Fruit fly (Drosophila melanogaster) whole organism, embryonic: Measurements from ENCODE around the gene Bcat.
A peak's percentile ranks its signal among the peaks of the same experiment; 100 is the strongest.

ENCODE experiments used
- Antp ChIP-seq: fragments of 200-800 bp; sonication (Bioruptor generic); optimal IDR thresholded peaks from 3 replicates; lab custom pipeline; 2016; ENCODE audit warnings: missing biosample characterization, missing genetic modification characterization
- Atf3 ChIP-seq: fragments of 200-800 bp; sonication (Bioruptor generic); optimal IDR thresholded peaks from 3 replicates; lab custom pipeline; 2016; ENCODE audit warnings: missing biosample characterization, missing genetic modification characterization
- Blimp-1 ChIP-seq: fragments of 200-800 bp; sonication (Bioruptor generic); optimal IDR thresholded peaks from 3 replicates; lab custom pipeline; 2018; ENCODE audit warnings: missing biosample characterization, missing genetic modification characterization, mild to moderate bottlenecking, moderate library complexity, missing genetic modification reagents
- CG11696 ChIP-seq: fragments of 200-800 bp; sonication (Bioruptor generic); IDR thresholded peaks from 2 replicates; pipeline ENCODE4 v1.3.6; 2022; ENCODE audit warnings: missing biosample characterization, missing genetic modification characterization
- CG15011 ChIP-seq: fragments of 200-800 bp; sonication (Bioruptor generic); optimal IDR thresholded peaks from 3 replicates; lab custom pipeline; 2018; ENCODE audit warnings: missing biosample characterization, mild to moderate bottlenecking, missing genetic modification characterization
- CG15073 ChIP-seq: fragments of 200-800 bp; sonication (Bioruptor generic); optimal IDR thresholded peaks from 2 replicates; lab custom pipeline; 2016; ENCODE audit warnings: missing biosample characterization, missing genetic modification characterization
- CG17361 ChIP-seq: fragments of 200-800 bp; sonication (Bioruptor generic); IDR thresholded peaks from 3 replicates; pipeline ENCODE4 v1.3.6; 2022; ENCODE audit warnings: missing biosample characterization, missing genetic modification characterization
- CG17612 ChIP-seq: fragments of 200-800 bp; sonication (Bioruptor generic); IDR thresholded peaks from 2 replicates; pipeline ENCODE4 v1.3.6; 2022; ENCODE audit warnings: missing biosample characterization, missing genetic modification characterization
- CG1792 ChIP-seq: fragments of 200-800 bp; sonication (Bioruptor generic); optimal IDR thresholded peaks from 2 replicates; lab custom pipeline; 2016; ENCODE audit warnings: missing biosample characterization, missing genetic modification characterization
- CG30020 ChIP-seq: fragments of 200-800 bp; optimal IDR thresholded peaks from 2 replicates; lab custom pipeline; 2019; ENCODE audit warnings: missing biosample characterization, mild to moderate bottlenecking, missing genetic modification characterization, moderate library complexity
- CG30431 ChIP-seq: fragments of 200-800 bp; sonication (Bioruptor generic); optimal IDR thresholded peaks from 2 replicates; lab custom pipeline; 2017; ENCODE audit warnings: missing biosample characterization, missing genetic modification characterization
- CG31441 ChIP-seq: fragments of 200-800 bp; sonication (Bioruptor generic); IDR thresholded peaks from 2 replicates; pipeline ENCODE4 v1.3.6; 2022; ENCODE audit warnings: missing biosample characterization, missing genetic modification characterization
- CG32767 ChIP-seq: fragments of 200-800 bp; sonication (Bioruptor generic); IDR thresholded peaks from 2 replicates; pipeline ENCODE4 v1.3.6; 2022; ENCODE audit warnings: missing biosample characterization, missing genetic modification characterization
- CG42726 ChIP-seq: fragments of 200-800 bp; sonication (Bioruptor generic); IDR thresholded peaks from 2 replicates; pipeline ENCODE4 v1.3.6; 2022; ENCODE audit warnings: missing biosample characterization, missing genetic modification characterization; ENCODE audit not compliant: partially characterized antibody
- CG43689 ChIP-seq: fragments of 200-800 bp; sonication (Bioruptor generic); IDR thresholded peaks from 2 replicates; pipeline ENCODE4 v1.3.6; 2022; ENCODE audit warnings: missing biosample characterization, missing genetic modification characterization
- CG4404 ChIP-seq: fragments of 200-800 bp; sonication (Bioruptor generic); IDR thresholded peaks from 2 replicates; pipeline ENCODE4 v1.3.6; 2022; ENCODE audit warnings: missing biosample characterization, missing genetic modification characterization
- CG4617 ChIP-seq: fragments of 200-800 bp; sonication (Bioruptor generic); optimal IDR thresholded peaks from 3 replicates; lab custom pipeline; 2016; ENCODE audit warnings: missing biosample characterization, missing genetic modification characterization, borderline replicate concordance
- CG6254 ChIP-seq: fragments of 200-800 bp; sonication (Bioruptor generic); optimal IDR thresholded peaks from 3 replicates; lab custom pipeline; 2017; ENCODE audit warnings: mild to moderate bottlenecking, missing biosample characterization, missing genetic modification reagents, missing genetic modification characterization
- CG6654 ChIP-seq: fragments of 200-800 bp; sonication (Bioruptor generic); optimal IDR thresholded peaks from 2 replicates; lab custom pipeline; 2017; ENCODE audit warnings: missing biosample characterization, mild to moderate bottlenecking, missing genetic modification characterization
- CG7786 ChIP-seq: fragments of 200-800 bp; sonication (Bioruptor generic); optimal IDR thresholded peaks from 2 replicates; lab custom pipeline; 2016; ENCODE audit warnings: missing biosample characterization, missing genetic modification characterization
- CG7987 ChIP-seq: fragments of 200-800 bp; sonication (Bioruptor generic); optimal IDR thresholded peaks from 2 replicates; lab custom pipeline; 2018; ENCODE audit warnings: missing biosample characterization, mild to moderate bottlenecking, missing genetic modification characterization, moderate library complexity
- CG8765 ChIP-seq: fragments of 200-800 bp; sonication (Bioruptor generic); IDR thresholded peaks from 2 replicates; pipeline ENCODE4 v1.3.6; 2022; ENCODE audit warnings: missing biosample characterization, missing genetic modification characterization
- CG9215 ChIP-seq: fragments of 200-800 bp; sonication (Bioruptor generic); IDR thresholded peaks from 2 replicates; pipeline ENCODE4 v1.3.6; 2022; ENCODE audit warnings: missing biosample characterization, missing genetic modification characterization
- Eip74EF ChIP-seq, 2 experiments: fragments of 200-800 bp in 1 of 2; fragments of >200 bp in 1 of 2; sonication (Bioruptor generic) in 1 of 2; optimal IDR thresholded peaks; 2 replicates each; lab custom pipeline; 2017 to 2019; ENCODE audit warnings: missing biosample characterization in 2 of 2, missing genetic modification characterization in 2 of 2, mild to moderate bottlenecking in 1 of 2, moderate library complexity in 1 of 2
- H2.0 ChIP-seq: fragments of 200-800 bp; sonication (Bioruptor generic); IDR thresholded peaks from 2 replicates; pipeline ENCODE4 v1.3.6; 2022; ENCODE audit warnings: missing biosample characterization, missing genetic modification characterization
- Myb ChIP-seq: fragments of 200-800 bp; sonication (Bioruptor generic); optimal IDR thresholded peaks from 2 replicates; lab custom pipeline; 2016; ENCODE audit warnings: missing biosample characterization, missing genetic modification characterization
- NFAT ChIP-seq: fragments of 200-800 bp; sonication (Bioruptor generic); IDR thresholded peaks from 2 replicates; pipeline ENCODE4 v1.3.6; 2022; ENCODE audit warnings: missing biosample characterization, missing genetic modification characterization
- Ravus ChIP-seq: fragments of 200-800 bp; sonication (Bioruptor generic); IDR thresholded peaks from 2 replicates; pipeline ENCODE4 v1.3.6; 2022; ENCODE audit warnings: missing biosample characterization, missing genetic modification characterization
- Sox100B ChIP-seq: fragments of 200-800 bp; sonication (Bioruptor generic); optimal IDR thresholded peaks from 3 replicates; lab custom pipeline; 2018; ENCODE audit warnings: missing biosample characterization, mild to moderate bottlenecking, missing genetic modification characterization
- Spps ChIP-seq: fragments of 200-800 bp; sonication (Bioruptor generic); optimal IDR thresholded peaks from 2 replicates; lab custom pipeline; 2018; ENCODE audit warnings: missing biosample characterization, mild to moderate bottlenecking, missing genetic modification characterization
- Ssrp ChIP-seq: fragments of 200-800 bp; sonication (Bioruptor generic); optimal IDR thresholded peaks from 2 replicates; lab custom pipeline; 2018; ENCODE audit warnings: missing biosample characterization, mild to moderate bottlenecking, missing genetic modification characterization, moderate library complexity
- Tbp ChIP-seq: fragments of >200 bp; optimal IDR thresholded peaks from 2 replicates; lab custom pipeline; 2018; ENCODE audit warnings: missing biosample characterization, missing genetic modification characterization
- bowl ChIP-seq: fragments of 200-800 bp; sonication (Bioruptor generic); IDR thresholded peaks from 2 replicates; pipeline ENCODE4 v1.3.6; 2022; ENCODE audit warnings: missing biosample characterization, missing genetic modification characterization
- bsh ChIP-seq, 2 experiments: fragments of 200-800 bp; sonication (Bioruptor generic); optimal IDR thresholded peaks; 2 replicates each; lab custom pipeline; 2017 to 2018; ENCODE audit warnings: mild to moderate bottlenecking in 2 of 2, missing biosample characterization in 2 of 2, missing genetic modification characterization in 2 of 2, moderate library complexity in 1 of 2
- ci ChIP-seq: fragments of 200-800 bp; sonication (Bioruptor generic); IDR thresholded peaks from 3 replicates; pipeline ENCODE4 v1.3.6; 2022; ENCODE audit warnings: missing biosample characterization, missing genetic modification characterization
- ewg ChIP-seq: fragments of 200-800 bp; sonication (Bioruptor generic); optimal IDR thresholded peaks from 3 replicates; lab custom pipeline; 2017; ENCODE audit warnings: mild to moderate bottlenecking, missing biosample characterization, missing genetic modification reagents, missing genetic modification characterization
- inv ChIP-seq: fragments of 200-800 bp; sonication (Bioruptor generic); IDR thresholded peaks from 2 replicates; pipeline ENCODE4 v1.3.6; 2022; ENCODE audit warnings: missing biosample characterization, missing genetic modification characterization; ENCODE audit not compliant: partially characterized antibody
- jumu ChIP-seq: fragments of 200-800 bp; sonication (Bioruptor generic); optimal IDR thresholded peaks from 3 replicates; lab custom pipeline; 2016; ENCODE audit warnings: missing biosample characterization, missing genetic modification characterization
- nerfin-2 ChIP-seq: fragments of 200-800 bp; sonication (Bioruptor generic); IDR thresholded peaks from 2 replicates; pipeline ENCODE4 v1.3.6; 2022; ENCODE audit warnings: missing biosample characterization, missing genetic modification characterization; ENCODE audit not compliant: partially characterized antibody
- nmo ChIP-seq: fragments of 200-800 bp; sonication (Bioruptor generic); optimal IDR thresholded peaks from 2 replicates; lab custom pipeline; 2018; ENCODE audit warnings: missing biosample characterization, mild to moderate bottlenecking, missing genetic modification characterization, moderate library complexity
- otp ChIP-seq: fragments of 200-800 bp; sonication (Bioruptor generic); IDR thresholded peaks from 3 replicates; pipeline ENCODE4, ENCODE4 v1.3.6; 2022; ENCODE audit warnings: missing biosample characterization, missing genetic modification characterization
- pnt ChIP-seq: fragments of 200-800 bp; sonication (Bioruptor generic); optimal IDR thresholded peaks from 3 replicates; lab custom pipeline; 2016; ENCODE audit warnings: missing biosample characterization, missing genetic modification characterization
- sna ChIP-seq: fragments of 200-800 bp; sonication (Bioruptor generic); IDR thresholded peaks from 2 replicates; pipeline ENCODE4 v1.3.6; 2022; ENCODE audit warnings: missing biosample characterization, missing genetic modification characterization; ENCODE audit not compliant: partially characterized antibody
- sob ChIP-seq: fragments of 200-800 bp; sonication (Bioruptor generic); IDR thresholded peaks from 2 replicates; pipeline ENCODE4 v1.3.6; 2022; ENCODE audit warnings: missing biosample characterization, missing genetic modification characterization
- tin ChIP-seq: fragments of 200-800 bp; sonication (Bioruptor generic); optimal IDR thresholded peaks from 3 replicates; lab custom pipeline; 2016; ENCODE audit warnings: missing biosample characterization, missing genetic modification characterization
- tx ChIP-seq: fragments of 200-800 bp; sonication (Bioruptor generic); optimal IDR thresholded peaks from 2 replicates; lab custom pipeline; 2016; ENCODE audit warnings: missing biosample characterization, missing genetic modification characterization
- unc-4 ChIP-seq: fragments of 200-800 bp; sonication (Bioruptor generic); IDR thresholded peaks from 2 replicates; pipeline ENCODE4 v1.3.6; 2022; ENCODE audit warnings: missing biosample characterization, missing genetic modification characterization; ENCODE audit not compliant: partially characterized antibody
- vnd ChIP-seq: fragments of 200-800 bp; sonication (Bioruptor generic); IDR thresholded peaks from 3 replicates; pipeline ENCODE4 v1.3.6; 2022; ENCODE audit warnings: missing biosample characterization, missing genetic modification characterization; ENCODE audit not compliant: partially characterized antibody
- wdn ChIP-seq: fragments of 200-800 bp; sonication (Bioruptor generic); IDR thresholded peaks from 2 replicates; pipeline ENCODE4 v1.3.6; 2022; ENCODE audit warnings: missing biosample characterization, missing genetic modification characterization

The Bcat gene

dm6 chrX:13390465-13391173, 6.1 kb upstream of the Bcat start (continued):
- TF ChIP-seq jumu (GFP tag; lab: Kevin White, UChicago) (no peak), NFAT (GFP tag; lab: Robert Waterston, UW) (no peak), CG11696 (GFP tag; lab: Robert Waterston, UW) (0 out of 2 replicates have a peak, but pooled peaks have one; percentile 45), CG7786 (GFP tag; lab: Kevin White, UChicago) (no peak), CG6254 (GFP tag; lab: Kevin White, UChicago) (no peak), pnt (GFP tag; lab: Kevin White, UChicago) (no peak), Blimp-1 (GFP tag; lab: Kevin White, UChicago) (peak; percentile 39), H2.0 (GFP tag; lab: Robert Waterston, UW) (peak; percentile 61; the same call in 1 of the 2 replicates), Eip74EF (GFP tag; optimal IDR thresholded peaks at IDR 0.05; lab: Kevin White, UChicago) (no peak), Atf3 (no peak), inv (no peak), Spps (tag; lab: Kevin White, UChicago) (no peak), bowl (GFP tag; lab: Robert Waterston, UW) (no peak), ci (GFP tag; lab: Robert Waterston, UW) (no peak), Myb (GFP tag; lab: Kevin White, UChicago) (no peak), CG6654 (GFP tag; lab: Kevin White, UChicago) (no peak), vnd (no peak), Antp (GFP tag; lab: Kevin White, UChicago) (no peak), CG42726 (GFP tag; lab: Robert Waterston, UW) (no peak), CG7987 (GFP tag; lab: Kevin White, UChicago) (no peak), CG9215 (peak; percentile 50), bsh (GFP tag; optimal IDR thresholded peaks at IDR 0.05; lab: Kevin White, UChicago) (peak in 1 of 2 experiments; percentile 20), tin (peak; percentile 7), CG30020 (tag; lab: Kevin White, UChicago) (no peak), wdn (GFP tag; lab: Robert Waterston, UW) (0 out of 2 replicates have a peak, but pooled peaks have one; percentile 50), nerfin-2 (no peak), CG15011 (GFP tag; lab: Kevin White, UChicago) (peak; percentile 48), CG32767 (GFP tag; lab: Robert Waterston, UW) (no peak), CG4617 (GFP tag; lab: Kevin White, UChicago) (no peak), nmo (peak; percentile 43), Ssrp (tag; lab: Kevin White, UChicago) (peak; percentile 29), CG15073 (GFP tag; lab: Kevin White, UChicago) (no peak), otp (no peak), CG1792 (GFP tag; lab: Kevin White, UChicago) (no peak), CG43689 (GFP tag; lab: Robert Waterston, UW) (peak; percentile 36; the same call in 1 of the 2 replicates), CG17361 (peak; percentile 51), CG4404 (GFP tag; lab: Robert Waterston, UW) (0 out of 2 replicates have a peak, but pooled peaks have one; percentile 29), CG8765 (no peak; the same call in 1 of the 2 replicates), ewg (GFP tag; lab: Kevin White, UChicago) (no peak), CG30431 (GFP tag; lab: Kevin White, UChicago) (no peak), CG31441 (GFP tag; lab: Robert Waterston, UW) (peak; percentile 58), sob (GFP tag; lab: Robert Waterston, UW) (peak; percentile 74), Ravus (peak; percentile 50), CG17612 (GFP tag; lab: Robert Waterston, UW) (0 out of 2 replicates have a peak, but pooled peaks have one; percentile 18), Tbp (GFP tag; lab: Kevin White, UChicago) (no peak), tx (no peak), Sox100B (peak; percentile 51), unc-4 (GFP tag; lab: Robert Waterston, UW) (no peak), sna (GFP tag; lab: Robert Waterston, UW) (no peak)
